Worm (Caenorhabditis elegans) whole organism, L2 larva: ENCODE measurements around the gene M04B2.4.
A peak's percentile ranks its signal among the peaks of the same experiment; 100 is the strongest.

Experiments
- C34F6.9 ChIP-seq: fragments of 150-350 bp; optimal IDR thresholded peaks from 2 replicates; lab custom pipeline; 2014; ENCODE audit warnings: missing biosample characterization, missing genetic modification characterization
- F13H6.1 ChIP-seq: sonication (generic microtip); optimal IDR thresholded peaks from 2 replicates; lab custom pipeline; 2016; ENCODE audit warnings: missing genetic modification characterization, missing compliant biosample characterization
- Y55F3AM.14 ChIP-seq: fragments of 200-800 bp; sonication (Bioruptor generic); optimal IDR thresholded peaks from 2 replicates; lab custom pipeline; 2018; ENCODE audit warnings: mild to moderate bottlenecking, missing genetic modification characterization, missing compliant biosample characterization
- ZK546.5 ChIP-seq: sonication (generic microtip); optimal IDR thresholded peaks from 2 replicates; lab custom pipeline; 2017; ENCODE audit warnings: missing biosample characterization, missing genetic modification characterization
- blmp-1 ChIP-seq: sonication (generic microtip); optimal IDR thresholded peaks from 2 replicates; lab custom pipeline; 2017; ENCODE audit warnings: missing genetic modification characterization, mild to moderate bottlenecking, missing compliant biosample characterization, antibody characterized with exemption, moderate library complexity; ENCODE audit not compliant: insufficient read depth
- ceh-16 ChIP-seq: fragments of 150-350 bp; optimal IDR thresholded peaks from 2 replicates; lab custom pipeline; 2014; ENCODE audit warnings: missing biosample characterization, missing genetic modification characterization
- ceh-82 ChIP-seq: fragments of 150-350 bp; optimal IDR thresholded peaks from 2 replicates; lab custom pipeline; 2014; ENCODE audit warnings: missing biosample characterization, missing genetic modification characterization
- crh-2 ChIP-seq: sonication (generic microtip); optimal IDR thresholded peaks from 2 replicates; lab custom pipeline; 2017; ENCODE audit warnings: missing biosample characterization, missing genetic modification characterization
- dmd-4 ChIP-seq: sonication (generic microtip); optimal IDR thresholded peaks from 2 replicates; lab custom pipeline; 2017; ENCODE audit warnings: missing biosample characterization, missing genetic modification characterization
- egl-27 ChIP-seq: sonication (generic microtip); optimal IDR thresholded peaks from 3 replicates; lab custom pipeline; 2017; ENCODE audit warnings: missing biosample characterization, missing genetic modification reagents, missing genetic modification characterization
- elt-1 ChIP-seq: fragments of 150-350 bp; optimal IDR thresholded peaks from 2 replicates; lab custom pipeline; 2014; ENCODE audit warnings: missing biosample characterization, missing genetic modification characterization
- elt-3 ChIP-seq: sonication (generic microtip); optimal IDR thresholded peaks from 2 replicates; lab custom pipeline; 2017; ENCODE audit warnings: missing biosample characterization, missing genetic modification characterization
- fos-1 ChIP-seq: fragments of 150-350 bp; optimal IDR thresholded peaks from 2 replicates; lab custom pipeline; 2014; ENCODE audit warnings: missing biosample characterization, missing genetic modification characterization
- gmeb-1 ChIP-seq: fragments of 150-350 bp; optimal IDR thresholded peaks from 2 replicates; lab custom pipeline; 2014; ENCODE audit warnings: missing biosample characterization, missing genetic modification characterization
- lin-11 ChIP-seq: fragments of 150-350 bp; sonication (generic microtip); optimal IDR thresholded peaks from 2 replicates; lab custom pipeline; 2014; ENCODE audit warnings: missing biosample characterization, missing genetic modification characterization, inconsistent platforms, mixed read lengths
- lin-13 ChIP-seq: fragments of 150-350 bp; optimal IDR thresholded peaks from 2 replicates; lab custom pipeline; 2014; ENCODE audit warnings: missing biosample characterization, missing genetic modification reagents, missing genetic modification characterization
- lin-39 ChIP-seq: fragments of 150-350 bp; optimal IDR thresholded peaks from 2 replicates; lab custom pipeline; 2014; ENCODE audit warnings: missing biosample characterization, missing genetic modification reagents, missing genetic modification characterization
- lsy-2 ChIP-seq, 2 experiments: fragments of 150-350 bp in 1 of 2; sonication (generic microtip) in 1 of 2; optimal IDR thresholded peaks; 2 replicates each; lab custom pipeline; 2014 to 2017; ENCODE audit warnings: missing biosample characterization in 2 of 2, missing genetic modification characterization in 2 of 2
- mab-5 ChIP-seq: fragments of 150-350 bp; optimal IDR thresholded peaks from 2 replicates; lab custom pipeline; 2014; ENCODE audit warnings: missing biosample characterization, missing genetic modification characterization
- mdl-1 ChIP-seq, 2 experiments: fragments of 150-350 bp in 1 of 2; sonication (generic microtip) in 1 of 2; optimal IDR thresholded peaks; 2 replicates each; lab custom pipeline; 2017; ENCODE audit warnings: missing biosample characterization in 2 of 2, missing genetic modification characterization in 2 of 2
- nhr-10 ChIP-seq: sonication (generic microtip); optimal IDR thresholded peaks from 2 replicates; lab custom pipeline; 2017; ENCODE audit warnings: missing biosample characterization, missing genetic modification characterization
- nhr-11 ChIP-seq: fragments of 150-350 bp; optimal IDR thresholded peaks from 2 replicates; lab custom pipeline; 2014; ENCODE audit warnings: missing biosample characterization, missing genetic modification characterization
- nhr-12 ChIP-seq: fragments of 150-350 bp; optimal IDR thresholded peaks from 2 replicates; lab custom pipeline; 2014; ENCODE audit warnings: missing biosample characterization, missing genetic modification characterization
- nhr-129 ChIP-seq: fragments of 150-350 bp; optimal IDR thresholded peaks from 2 replicates; lab custom pipeline; 2014; ENCODE audit warnings: missing biosample characterization, missing genetic modification characterization
- nhr-21 ChIP-seq: fragments of 150-350 bp; optimal IDR thresholded peaks from 2 replicates; lab custom pipeline; 2014; ENCODE audit warnings: missing biosample characterization, missing genetic modification characterization
- nhr-23 ChIP-seq: fragments of 150-350 bp; optimal IDR thresholded peaks from 2 replicates; lab custom pipeline; 2014; ENCODE audit warnings: missing biosample characterization, missing genetic modification reagents, missing genetic modification characterization
- nhr-237 ChIP-seq: fragments of 150-350 bp; optimal IDR thresholded peaks from 2 replicates; lab custom pipeline; 2014; ENCODE audit warnings: missing biosample characterization, missing genetic modification characterization
- nhr-25 ChIP-seq: fragments of 150-350 bp; sonication (generic microtip); optimal IDR thresholded peaks from 3 replicates; lab custom pipeline; 2014; ENCODE audit warnings: missing biosample characterization, missing genetic modification characterization
- nhr-6 ChIP-seq: fragments of 150-350 bp; optimal IDR thresholded peaks from 2 replicates; lab custom pipeline; 2014; ENCODE audit warnings: missing biosample characterization, missing genetic modification characterization
- nhr-77 ChIP-seq: fragments of 150-350 bp; optimal IDR thresholded peaks from 2 replicates; lab custom pipeline; 2014; ENCODE audit warnings: missing biosample characterization, missing genetic modification characterization
- peb-1 ChIP-seq: fragments of 150-350 bp; optimal IDR thresholded peaks from 2 replicates; lab custom pipeline; 2014; ENCODE audit warnings: missing biosample characterization, missing genetic modification characterization
- skn-1 ChIP-seq: sonication (generic microtip); optimal IDR thresholded peaks from 2 replicates; lab custom pipeline; 2017; ENCODE audit warnings: missing biosample characterization, missing genetic modification characterization
- sma-3 ChIP-seq: sonication (generic microtip); optimal IDR thresholded peaks from 2 replicates; lab custom pipeline; 2016; ENCODE audit warnings: missing genetic modification reagents, missing genetic modification characterization, missing compliant biosample characterization
- sma-9 ChIP-seq, 2 experiments: fragments of 150-350 bp in 1 of 2; sonication (generic microtip) in 1 of 2; optimal IDR thresholded peaks; 2 replicates each; lab custom pipeline; 2014 to 2016; ENCODE audit warnings: missing genetic modification characterization in 2 of 2, mild to moderate bottlenecking in 1 of 2, missing biosample characterization in 1 of 2, missing compliant biosample characterization in 1 of 2, missing genetic modification reagents in 1 of 2, moderate library complexity in 1 of 2
- snpc-4 ChIP-seq: fragments of 150-350 bp; optimal IDR thresholded peaks from 2 replicates; lab custom pipeline; 2014; ENCODE audit warnings: missing biosample characterization, missing genetic modification characterization
- unc-39 ChIP-seq: fragments of 150-350 bp; optimal IDR thresholded peaks from 2 replicates; lab custom pipeline; 2014; ENCODE audit warnings: missing biosample characterization, missing genetic modification characterization
- unc-55 ChIP-seq: fragments of 150-350 bp; sonication (generic microtip); optimal IDR thresholded peaks from 3 replicates; lab custom pipeline; 2014; ENCODE audit warnings: missing biosample characterization, missing genetic modification reagents, missing genetic modification characterization
- zag-1 ChIP-seq: fragments of 150-350 bp; optimal IDR thresholded peaks from 2 replicates; lab custom pipeline; 2014; ENCODE audit warnings: missing biosample characterization, missing genetic modification characterization
- ztf-1 ChIP-seq: fragments of 200-800 bp; sonication (Bioruptor generic); conservative IDR thresholded peaks from 2 replicates; pipeline ENCODE4 v1.3.6; 2022; ENCODE audit warnings: missing genetic modification characterization, missing compliant biosample characterization
- ztf-11 ChIP-seq: sonication (generic microtip); optimal IDR thresholded peaks from 2 replicates; lab custom pipeline; 2017; ENCODE audit warnings: missing biosample characterization, missing genetic modification characterization
- ztf-4 ChIP-seq: fragments of 150-350 bp; optimal IDR thresholded peaks from 2 replicates; lab custom pipeline; 2014; ENCODE audit warnings: missing biosample characterization, missing genetic modification characterization

The M04B2.4 gene

ce11 chrIV:11565022-11565421, 44.2 kb upstream of the M04B2.4 start:
- TF ChIP-seq mab-5 (tag; lab: Kevin White, UChicago): no peak
- TF ChIP-seq unc-55 (GFP tag; lab: Kevin White, UChicago): no peak

- TF ChIP-seq dmd-4 (tag; lab: Kevin White, UChicago) (no peak), ztf-11 (tag; lab: Kevin White, UChicago) (no peak), nhr-23 (tag; lab: Kevin White, UChicago) (no peak), nhr-6 (no peak), C34F6.9 (tag; lab: Kevin White, UChicago) (no peak), sma-9 (GFP tag; optimal IDR thresholded peaks at IDR 0.05; lab: Kevin White, UChicago) (no peak), sma-9 (tag; optimal IDR thresholded peaks at IDR 0.05; lab: Kevin White, UChicago) (no peak)
These were observed 42.3 kb upstream of the M04B2.4 start for ce11 chrIV:11563090-11563489.

ce11 chrIV:11561677-11562076, 40.8 kb upstream of the M04B2.4 start, which contains the start of gene F12F6.7:
F12F6.7 (minus strand) TSS chrIV:11561833.
- TF ChIP-seq blmp-1 (tag; lab: Kevin White, UChicago) (no peak), nhr-237 (tag; lab: Kevin White, UChicago) (no peak), nhr-21 (peak; percentile 9)
- TF ChIP-seq, all 48 proteins: peak for 1

ce11 chrIV:11551813-11552212, 31.0 kb upstream of the M04B2.4 start, which contains the start of gene col-128:
col-128 (minus strand) TSS chrIV:11551960.
- no peak for TF ChIP-seq egl-27 (tag; lab: Kevin White, UChicago)
- TF ChIP-seq peb-1 (tag; lab: Kevin White, UChicago): no peak
- no peak for TF ChIP-seq nhr-10 (tag; lab: Kevin White, UChicago)
- TF ChIP-seq nhr-11: no peak
- no peak for TF ChIP-seq crh-2 (tag; lab: Kevin White, UChicago)
- TF ChIP-seq F13H6.1 (tag; lab: Kevin White, UChicago): no peak
- TF ChIP-seq ceh-82 (tag; lab: Kevin White, UChicago): no peak
- TF ChIP-seq blmp-1 (tag; lab: Kevin White, UChicago): peak; percentile 33
- no peak for TF ChIP-seq lin-11 (tag; lab: Kevin White, UChicago)

- TF ChIP-seq elt-1 (tag; lab: Kevin White, UChicago) (no peak), lin-11 (tag; lab: Kevin White, UChicago) (peak; percentile 45), C34F6.9 (tag; lab: Kevin White, UChicago) (peak; percentile 76), ztf-4 (tag; lab: Kevin White, UChicago) (no peak), ceh-16 (tag; lab: Kevin White, UChicago) (no peak), sma-3 (GFP tag; lab: Kevin White, UChicago) (peak; percentile 75), ceh-82 (tag; lab: Kevin White, UChicago) (no peak), unc-39 (tag; lab: Kevin White, UChicago) (no peak), lin-39 (tag; lab: Kevin White, UChicago) (no peak), lin-13 (GFP tag; lab: Kevin White, UChicago) (peak; percentile 53), ZK546.5 (tag; lab: Kevin White, UChicago) (no peak), nhr-237 (tag; lab: Kevin White, UChicago) (no peak), nhr-21 (peak; percentile 33), ztf-1 (no peak), skn-1 (no peak), lsy-2 (tag; optimal IDR thresholded peaks at IDR 0.05; lab: Kevin White, UChicago) (peak; percentile 58 to 80), nhr-10 (tag; lab: Kevin White, UChicago) (no peak), nhr-6 (peak; percentile 63), gmeb-1 (tag; lab: Kevin White, UChicago) (peak; percentile 78), peb-1 (tag; lab: Kevin White, UChicago) (no peak), F13H6.1 (tag; lab: Kevin White, UChicago) (no peak), crh-2 (tag; lab: Kevin White, UChicago) (peak; percentile 80), nhr-129 (peak; percentile 95), mdl-1 (tag; optimal IDR thresholded peaks at IDR 0.05; lab: Kevin White, UChicago) (peak in 1 of 2 experiments; percentile 38), snpc-4 (no peak), sma-9 (GFP tag; optimal IDR thresholded peaks at IDR 0.05; lab: Kevin White, UChicago) (peak; percentile 74), sma-9 (tag; optimal IDR thresholded peaks at IDR 0.05; lab: Kevin White, UChicago) (no peak), nhr-11 (peak; percentile 36), nhr-23 (tag; lab: Kevin White, UChicago) (no peak), egl-27 (tag; lab: Kevin White, UChicago) (no peak), dmd-4 (tag; lab: Kevin White, UChicago) (no peak), elt-3 (tag; lab: Kevin White, UChicago) (no peak), mab-5 (tag; lab: Kevin White, UChicago) (no peak), zag-1 (tag; lab: Kevin White, UChicago) (no peak), ztf-11 (tag; lab: Kevin White, UChicago) (no peak), nhr-25 (tag; lab: Kevin White, UChicago) (no peak), Y55F3AM.14 (peak; percentile 60), nhr-12 (tag; lab: Kevin White, UChicago) (no peak), blmp-1 (tag; lab: Kevin White, UChicago) (peak; percentile 2), nhr-77 (tag; lab: Kevin White, UChicago) (no peak), fos-1 (peak; percentile 84), unc-55 (GFP tag; lab: Kevin White, UChicago) (no peak)
These were observed 28.9 kb upstream of the M04B2.4 start for ce11 chrIV:11549694-11550093.
